Worm (Caenorhabditis elegans) whole organism, young adult: ENCODE results near the gene srg-60.

ENCODE experiments used
- B0019.2 ChIP-seq: fragments of 200-800 bp; sonication (Bioruptor generic); conservative IDR thresholded peaks from 2 replicates; pipeline ENCODE4 v1.3.6; 2022; ENCODE audit warnings: missing genetic modification reagents, missing genetic modification characterization, missing compliant biosample characterization
- B0336.3 ChIP-seq: fragments of 200-800 bp; sonication (Bioruptor generic); IDR thresholded peaks from 2 replicates; pipeline ENCODE4 v1.3.6; 2022; ENCODE audit warnings: missing genetic modification characterization, missing compliant biosample characterization
- C17E4.6 ChIP-seq: fragments of 200-800 bp; sonication (Bioruptor generic); IDR thresholded peaks from 2 replicates; pipeline ENCODE4 v1.3.6; 2022; ENCODE audit warnings: missing genetic modification reagents, missing genetic modification characterization, missing compliant biosample characterization
- F10E7.11 ChIP-seq: sonication (generic microtip); optimal IDR thresholded peaks from 2 replicates; lab custom pipeline; 2017; ENCODE audit warnings: mild to moderate bottlenecking, missing genetic modification characterization, moderate library complexity, missing compliant biosample characterization
- F22D6.2 ChIP-seq: sonication (generic microtip); optimal IDR thresholded peaks from 2 replicates; lab custom pipeline; 2016; ENCODE audit warnings: mild to moderate bottlenecking, missing genetic modification characterization, missing compliant biosample characterization
- F37B4.10 ChIP-seq: fragments of 200-800 bp; sonication (Bioruptor generic); IDR thresholded peaks from 2 replicates; pipeline ENCODE4 v1.3.6; 2022; ENCODE audit warnings: missing genetic modification characterization, missing compliant biosample characterization
- F55B11.4 ChIP-seq: sonication (generic microtip); optimal IDR thresholded peaks from 2 replicates; lab custom pipeline; 2016; ENCODE audit warnings: missing compliant biosample characterization, missing genetic modification characterization, borderline replicate concordance; ENCODE audit not compliant: insufficient read depth
- Y56A3A.18 ChIP-seq: fragments of 200-800 bp; sonication (Bioruptor generic); IDR thresholded peaks from 2 replicates; pipeline ENCODE4 v1.3.6; 2022; ENCODE audit warnings: missing genetic modification reagents, missing genetic modification characterization, missing compliant biosample characterization
- Y79H2A.3 ChIP-seq: fragments of 200-800 bp; sonication (Bioruptor generic); conservative IDR thresholded peaks from 2 replicates; pipeline ENCODE4 v1.3.6; 2022; ENCODE audit warnings: missing genetic modification reagents, missing genetic modification characterization, missing compliant biosample characterization
- Y95B8A.8 ChIP-seq: fragments of 200-800 bp; sonication (Bioruptor generic); IDR thresholded peaks from 2 replicates; pipeline ENCODE4 v1.3.6; 2022; ENCODE audit warnings: missing genetic modification reagents, missing genetic modification characterization, missing compliant biosample characterization
- ZK185.1 ChIP-seq: sonication (generic microtip); optimal IDR thresholded peaks from 2 replicates; lab custom pipeline; 2016; ENCODE audit warnings: mild to moderate bottlenecking, missing genetic modification characterization, missing compliant biosample characterization; ENCODE audit not compliant: poor library complexity, severe bottlenecking
- aptf-3 ChIP-seq: fragments of 200-800 bp; sonication (Bioruptor generic); IDR thresholded peaks from 2 replicates; pipeline ENCODE4 v1.3.6; 2022; ENCODE audit warnings: missing genetic modification characterization, missing compliant biosample characterization
- attf-3 ChIP-seq: fragments of 200-800 bp; sonication (Bioruptor generic); conservative IDR thresholded peaks from 2 replicates; pipeline ENCODE4 v1.3.6; 2022; ENCODE audit warnings: missing genetic modification reagents, missing genetic modification characterization, missing compliant biosample characterization
- attf-5 ChIP-seq: fragments of 200-800 bp; sonication (Bioruptor generic); optimal IDR thresholded peaks from 2 replicates; lab custom pipeline; 2018; ENCODE audit warnings: mild to moderate bottlenecking, missing genetic modification characterization, missing compliant biosample characterization
- attf-6 ChIP-seq: fragments of 200-800 bp; sonication (Bioruptor generic); IDR thresholded peaks from 2 replicates; pipeline ENCODE4 v1.3.6; 2022; ENCODE audit warnings: missing genetic modification reagents, missing genetic modification characterization, missing compliant biosample characterization
- bed-2 ChIP-seq: fragments of 200-800 bp; sonication (Bioruptor generic); IDR thresholded peaks from 2 replicates; pipeline ENCODE4 v1.3.6; 2022; ENCODE audit warnings: missing genetic modification reagents, missing genetic modification characterization, missing compliant biosample characterization
- ccch-3 ChIP-seq: fragments of 200-800 bp; sonication (Bioruptor generic); optimal IDR thresholded peaks from 2 replicates; lab custom pipeline; 2018; ENCODE audit warnings: mild to moderate bottlenecking, missing genetic modification characterization, missing compliant biosample characterization
- cebp-1 ChIP-seq, 2 experiments: fragments of 200-800 bp in 1 of 2; sonication (Bioruptor generic) in 1 of 2; sonication (generic microtip) in 1 of 2; IDR thresholded peaks in 1 of 2; optimal IDR thresholded peaks in 1 of 2; 2 replicates each; pipeline versions ENCODE4 v1.3.6 to Lab custom; 2017 to 2022; ENCODE audit warnings: missing compliant biosample characterization in 2 of 2, missing genetic modification characterization in 2 of 2, mild to moderate bottlenecking in 1 of 2, missing genetic modification reagents in 1 of 2, moderate library complexity in 1 of 2
- dox-1 ChIP-seq: fragments of 200-800 bp; sonication (Bioruptor generic); IDR thresholded peaks from 2 replicates; pipeline ENCODE4 v1.3.6; 2022; ENCODE audit warnings: missing genetic modification reagents, missing genetic modification characterization, missing compliant biosample characterization
- dpff-1 ChIP-seq: sonication (generic microtip); optimal IDR thresholded peaks from 2 replicates; lab custom pipeline; 2017; ENCODE audit warnings: mild to moderate bottlenecking, missing genetic modification characterization, missing compliant biosample characterization
- dpl-1 ChIP-seq: fragments of 150-350 bp; optimal IDR thresholded peaks from 2 replicates; lab custom pipeline; 2014; ENCODE audit warnings: missing biosample characterization, missing genetic modification reagents, missing genetic modification characterization
- efl-1 ChIP-seq: fragments of 150-350 bp; optimal IDR thresholded peaks from 2 replicates; lab custom pipeline; 2014; ENCODE audit warnings: missing biosample characterization, missing genetic modification reagents, missing genetic modification characterization
- egl-18 ChIP-seq: fragments of 200-800 bp; sonication (Bioruptor generic); IDR thresholded peaks from 2 replicates; pipeline ENCODE4 v1.3.6; 2022; ENCODE audit warnings: missing genetic modification reagents, missing genetic modification characterization, missing compliant biosample characterization
- egl-44 ChIP-seq: fragments of 200-800 bp; sonication (Bioruptor generic); IDR thresholded peaks from 2 replicates; pipeline ENCODE4 v1.3.6; 2022; ENCODE audit warnings: missing genetic modification reagents, missing genetic modification characterization, missing compliant biosample characterization
- fkh-3 ChIP-seq: sonication (generic microtip); optimal IDR thresholded peaks from 2 replicates; lab custom pipeline; 2016; ENCODE audit warnings: mild to moderate bottlenecking, missing genetic modification characterization, missing compliant biosample characterization
- hsf-1 ChIP-seq: fragments of 200-800 bp; sonication (Bioruptor generic); IDR thresholded peaks from 2 replicates; pipeline ENCODE4 v1.3.6; 2022; ENCODE audit warnings: missing genetic modification reagents, missing genetic modification characterization, missing compliant biosample characterization
- lin-40 ChIP-seq: sonication (generic microtip); optimal IDR thresholded peaks from 2 replicates; lab custom pipeline; 2016; ENCODE audit warnings: missing genetic modification characterization, mild to moderate bottlenecking, missing compliant biosample characterization, missing genotype, missing genetic modification reagents
- lsl-1 ChIP-seq: fragments of 200-800 bp; sonication (Bioruptor generic); optimal IDR thresholded peaks from 2 replicates; lab custom pipeline; 2018; ENCODE audit warnings: mild to moderate bottlenecking, missing genetic modification characterization, moderate library complexity, missing compliant biosample characterization
- madf-3 ChIP-seq: fragments of 200-800 bp; sonication (Bioruptor generic); IDR thresholded peaks from 2 replicates; pipeline ENCODE4 v1.3.6; 2022; ENCODE audit warnings: missing genetic modification reagents, missing genetic modification characterization, missing compliant biosample characterization
- madf-8 ChIP-seq: fragments of 200-800 bp; sonication (Bioruptor generic); conservative IDR thresholded peaks from 2 replicates; pipeline ENCODE4 v1.3.6; 2022; ENCODE audit warnings: missing genetic modification reagents, missing genetic modification characterization, missing compliant biosample characterization
- mcd-1 ChIP-seq: fragments of 200-800 bp; sonication (Bioruptor generic); IDR thresholded peaks from 2 replicates; pipeline ENCODE4 v1.3.6; 2022; ENCODE audit warnings: missing genetic modification reagents, missing genetic modification characterization, missing compliant biosample characterization
- mel-28 ChIP-seq: sonication (generic microtip); optimal IDR thresholded peaks from 2 replicates; lab custom pipeline; 2016; ENCODE audit warnings: borderline replicate concordance, mild to moderate bottlenecking, missing genetic modification characterization, missing compliant biosample characterization
- nfya-2 ChIP-seq: fragments of 200-800 bp; sonication (Bioruptor generic); IDR thresholded peaks from 2 replicates; pipeline ENCODE4 v1.3.6; 2022; ENCODE audit warnings: missing genetic modification reagents, missing genetic modification characterization, missing compliant biosample characterization
- nfyb-1 ChIP-seq: fragments of 200-800 bp; sonication (Bioruptor generic); IDR thresholded peaks from 2 replicates; pipeline ENCODE4 v1.3.6; 2022; ENCODE audit warnings: missing genetic modification reagents, missing genetic modification characterization, missing compliant biosample characterization
- pbrm-1 ChIP-seq: fragments of 200-800 bp; sonication (Bioruptor generic); IDR thresholded peaks from 2 replicates; pipeline ENCODE4 v1.3.6; 2022; ENCODE audit warnings: missing genetic modification reagents, missing genetic modification characterization, missing compliant biosample characterization
- pha-4 ChIP-seq: fragments of 150-350 bp; sonication (generic microtip); optimal IDR thresholded peaks from 2 replicates; lab custom pipeline; 2014; ENCODE audit warnings: missing biosample characterization, missing genetic modification reagents, missing genetic modification characterization
- rcor-1 ChIP-seq: fragments of 200-800 bp; sonication (Bioruptor generic); IDR thresholded peaks from 2 replicates; pipeline ENCODE4 v1.3.6; 2022; ENCODE audit warnings: missing genetic modification reagents, missing genetic modification characterization, missing compliant biosample characterization
- rpc-1 ChIP-seq, 2 experiments: fragments of 150-350 bp in 1 of 2; sonication (generic microtip) in 1 of 2; optimal IDR thresholded peaks; 2 replicates each; lab custom pipeline; 2014 to 2018; ENCODE audit warnings: missing biosample characterization in 1 of 2, missing genetic modification characterization in 1 of 2, missing genetic modification reagents in 1 of 2, missing genotype in 1 of 2
- sea-2 ChIP-seq: fragments of 200-800 bp; sonication (Bioruptor generic); IDR thresholded peaks from 2 replicates; pipeline ENCODE4 v1.3.6; 2022; ENCODE audit warnings: missing genetic modification characterization, missing compliant biosample characterization
- snpc-1.3 ChIP-seq: sonication (generic microtip); optimal IDR thresholded peaks from 2 replicates; lab custom pipeline; 2017; ENCODE audit warnings: missing genetic modification characterization, mild to moderate bottlenecking, missing compliant biosample characterization, antibody characterized with exemption, moderate library complexity, missing genotype, missing genetic modification reagents; ENCODE audit not compliant: insufficient read depth
- sptf-2 ChIP-seq: fragments of 200-800 bp; sonication (Bioruptor generic); optimal IDR thresholded peaks from 2 replicates; lab custom pipeline; 2018; ENCODE audit warnings: mild to moderate bottlenecking, missing genetic modification characterization, missing compliant biosample characterization
- unc-130 ChIP-seq: sonication (generic microtip); optimal IDR thresholded peaks from 2 replicates; lab custom pipeline; 2016; ENCODE audit warnings: missing genetic modification reagents, missing genetic modification characterization, missing compliant biosample characterization
- zfh-2 ChIP-seq: fragments of 200-800 bp; sonication (Bioruptor generic); conservative IDR thresholded peaks from 2 replicates; pipeline ENCODE4 v1.3.6; 2022; ENCODE audit warnings: missing genetic modification reagents, missing genetic modification characterization, missing compliant biosample characterization
- ztf-18 ChIP-seq: sonication (generic microtip); optimal IDR thresholded peaks from 2 replicates; lab custom pipeline; 2016; ENCODE audit warnings: missing genotype, mild to moderate bottlenecking, missing genetic modification characterization, missing compliant biosample characterization
- ztf-6 ChIP-seq: fragments of 200-800 bp; sonication (Bioruptor generic); IDR thresholded peaks from 2 replicates; pipeline ENCODE4 v1.3.6; 2022; ENCODE audit warnings: missing genetic modification reagents, missing genetic modification characterization, missing compliant biosample characterization

Gene srg-60

ce11 chrV:2675692-2676091, 46.8 kb downstream of the srg-60 start:
- TF ChIP-seq nfya-2: no peak
- TF ChIP-seq nfyb-1 (GFP tag; lab: Robert Waterston, UW): 0 out of 2 replicates have a peak, but pooled peaks have one; percentile 6

DNA sequence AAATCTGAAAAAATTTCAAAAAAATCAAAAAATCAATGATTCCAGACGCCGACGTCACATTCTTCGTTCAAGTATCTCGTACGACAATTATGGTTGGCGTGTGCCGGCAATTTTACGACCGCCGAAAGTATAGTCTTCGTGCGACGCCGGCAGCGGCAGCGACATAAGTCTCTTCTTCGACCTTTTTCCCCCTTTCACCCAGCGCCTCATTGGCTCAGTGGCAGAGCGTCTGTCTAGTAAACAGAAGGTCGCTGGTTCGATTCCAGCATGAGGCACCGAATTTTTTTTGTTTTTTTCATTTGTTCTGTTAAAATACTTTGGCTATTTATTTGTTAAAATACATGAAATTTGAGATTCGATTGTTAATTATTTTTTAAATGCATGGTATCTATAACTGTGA, 48.6 kb downstream of the srg-60 start:
- TF ChIP-seq unc-130 (peak; percentile 29), rpc-1 (optimal IDR thresholded peaks at IDR 0.05; lab: Kevin White, UChicago) (peak; percentile 72), rpc-1 (tag; optimal IDR thresholded peaks at IDR 0.05; lab: Kevin White, UChicago) (peak; percentile 80), madf-8 (no peak), rcor-1 (GFP tag; lab: Robert Waterston, UW) (peak; percentile 76), F37B4.10 (GFP tag; lab: Robert Waterston, UW) (no peak), ztf-6 (GFP tag; lab: Robert Waterston, UW) (no peak), bed-2 (GFP tag; lab: Robert Waterston, UW) (no peak), Y56A3A.18 (GFP tag; lab: Robert Waterston, UW) (0 out of 2 replicates have a peak, but pooled peaks have one; percentile 50), F55B11.4 (tag; lab: Kevin White, UChicago) (no peak), zfh-2 (GFP tag; lab: Robert Waterston, UW) (no peak), Y79H2A.3 (GFP tag; lab: Robert Waterston, UW) (0 out of 2 replicates have a peak, but pooled peaks have one; percentile 13), pha-4 (tag; lab: Kevin White, UChicago) (no peak), C17E4.6 (GFP tag; lab: Robert Waterston, UW) (no peak), B0336.3 (GFP tag; lab: Robert Waterston, UW) (peak; percentile 52; the same call in 1 of the 2 replicates), attf-6 (GFP tag; lab: Robert Waterston, UW) (peak; percentile 61; the same call in 1 of the 2 replicates), ccch-3 (no peak), mel-28 (tag; lab: Kevin White, UChicago) (no peak), efl-1 (no peak), snpc-1.3 (tag; lab: Kevin White, UChicago) (peak; percentile 68), Y95B8A.8 (GFP tag; lab: Robert Waterston, UW) (peak; percentile 72; the same call in 1 of the 2 replicates), lin-40 (tag; lab: Kevin White, UChicago) (peak; percentile 38), dpl-1 (no peak), F22D6.2 (tag; lab: Kevin White, UChicago) (no peak), fkh-3 (tag; lab: Kevin White, UChicago) (no peak), attf-5 (peak; percentile 67), sea-2 (GFP tag; lab: Robert Waterston, UW) (no peak), dox-1 (GFP tag; lab: Robert Waterston, UW) (peak; percentile 60), mcd-1 (GFP tag; lab: Robert Waterston, UW) (peak; percentile 85), ztf-18 (no peak), ZK185.1 (tag; lab: Kevin White, UChicago) (no peak), pbrm-1 (peak; percentile 71; the same call in 1 of the 2 replicates), aptf-3 (GFP tag; lab: Robert Waterston, UW) (no peak), F10E7.11 (tag; lab: Kevin White, UChicago) (no peak), sptf-2 (no peak), attf-3 (GFP tag; lab: Robert Waterston, UW) (peak; percentile 38; the same call in 1 of the 2 replicates), madf-3 (peak; percentile 27; the same call in 1 of the 2 replicates), hsf-1 (no peak), cebp-1 (GFP tag; IDR thresholded peaks at IDR 0.05; lab: Robert Waterston, UW) (0 out of 2 replicates have a peak, but pooled peaks have one; percentile 13), cebp-1 (tag; optimal IDR thresholded peaks at IDR 0.05; lab: Kevin White, UChicago) (peak; percentile 66), lsl-1 (peak; percentile 47), B0019.2 (GFP tag; lab: Robert Waterston, UW) (no peak), egl-44 (GFP tag; lab: Robert Waterston, UW) (0 out of 2 replicates have a peak, but pooled peaks have one; percentile 68), dpff-1 (tag; lab: Kevin White, UChicago) (no peak), egl-18 (GFP tag; lab: Robert Waterston, UW) (0 out of 2 replicates have a peak, but pooled peaks have one; percentile 34)
